Worm (Caenorhabditis elegans) whole organism, late embryonic: ENCODE measurements around the gene srz-37.

Experiments
- C38D4.7 ChIP-seq: fragments of 200-800 bp; sonication (Bioruptor generic); optimal IDR thresholded peaks from 2 replicates; lab custom pipeline; 2018; ENCODE audit warnings: mild to moderate bottlenecking, missing genetic modification characterization, moderate library complexity, missing compliant biosample characterization
- F13H6.1 ChIP-seq: sonication (generic microtip); optimal IDR thresholded peaks from 2 replicates; lab custom pipeline; 2016; ENCODE audit warnings: missing genetic modification characterization, missing compliant biosample characterization
- K09A11.1 ChIP-seq: sonication (generic microtip); optimal IDR thresholded peaks from 2 replicates; lab custom pipeline; 2017; ENCODE audit warnings: antibody characterized with exemption, mild to moderate bottlenecking, missing genetic modification characterization, missing compliant biosample characterization; ENCODE audit not compliant: insufficient read depth
- T23F11.4 ChIP-seq: fragments of 200-800 bp; sonication (Bioruptor generic); optimal IDR thresholded peaks from 2 replicates; lab custom pipeline; 2018; ENCODE audit warnings: mild to moderate bottlenecking, missing genetic modification characterization, missing compliant biosample characterization
- ama-1 ChIP-seq: fragments of 150-350 bp; optimal IDR thresholded peaks from 2 replicates; lab custom pipeline; 2014
- ceh-2 ChIP-seq: sonication (generic microtip); optimal IDR thresholded peaks from 2 replicates; lab custom pipeline; 2016; ENCODE audit warnings: missing genotype, missing genetic modification characterization, missing compliant biosample characterization
- ceh-24 ChIP-seq: sonication (generic microtip); optimal IDR thresholded peaks from 2 replicates; lab custom pipeline; 2016; ENCODE audit warnings: mild to moderate bottlenecking, missing genetic modification characterization, missing compliant biosample characterization
- ceh-30 ChIP-seq: fragments of 150-350 bp; optimal IDR thresholded peaks from 2 replicates; lab custom pipeline; 2014; ENCODE audit warnings: missing biosample characterization, missing genetic modification characterization
- ceh-31 ChIP-seq: sonication (generic microtip); optimal IDR thresholded peaks from 2 replicates; lab custom pipeline; 2016; ENCODE audit warnings: missing genetic modification characterization, missing compliant biosample characterization
- ceh-34 ChIP-seq: sonication (generic microtip); optimal IDR thresholded peaks from 2 replicates; lab custom pipeline; 2016; ENCODE audit warnings: mild to moderate bottlenecking, missing genetic modification characterization, missing compliant biosample characterization
- ceh-48 ChIP-seq: sonication (generic microtip); optimal IDR thresholded peaks from 2 replicates; lab custom pipeline; 2016; ENCODE audit warnings: missing genetic modification characterization, inconsistent platforms, missing compliant biosample characterization
- ceh-6 ChIP-seq: fragments of 200-800 bp; sonication (Bioruptor generic); optimal IDR thresholded peaks from 2 replicates; lab custom pipeline; 2018; ENCODE audit warnings: mild to moderate bottlenecking, missing genetic modification characterization, missing compliant biosample characterization
- ceh-9 ChIP-seq: sonication (generic microtip); optimal IDR thresholded peaks from 2 replicates; lab custom pipeline; 2016; ENCODE audit warnings: mild to moderate bottlenecking, missing genetic modification characterization, inconsistent platforms, missing compliant biosample characterization
- che-1 ChIP-seq: sonication (generic microtip); optimal IDR thresholded peaks from 2 replicates; lab custom pipeline; 2016; ENCODE audit warnings: mild to moderate bottlenecking, missing genetic modification characterization, missing compliant biosample characterization
- dmd-4 ChIP-seq: sonication (generic microtip); optimal IDR thresholded peaks from 2 replicates; lab custom pipeline; 2016; ENCODE audit warnings: borderline replicate concordance, missing genetic modification characterization, missing compliant biosample characterization
- dve-1 ChIP-seq: sonication (generic microtip); optimal IDR thresholded peaks from 2 replicates; lab custom pipeline; 2017; ENCODE audit warnings: antibody characterized with exemption, mild to moderate bottlenecking, missing genetic modification characterization, missing compliant biosample characterization
- ets-4 ChIP-seq: sonication (generic microtip); optimal IDR thresholded peaks from 2 replicates; lab custom pipeline; 2016; ENCODE audit warnings: missing genetic modification characterization, missing compliant biosample characterization
- fkh-6 ChIP-seq: sonication (generic microtip); optimal IDR thresholded peaks from 2 replicates; lab custom pipeline; 2016; ENCODE audit warnings: missing genetic modification characterization, missing compliant biosample characterization
- gmeb-2 ChIP-seq: sonication (generic microtip); optimal IDR thresholded peaks from 2 replicates; lab custom pipeline; 2016; ENCODE audit warnings: missing genetic modification characterization, inconsistent platforms, missing compliant biosample characterization
- hlh-15 ChIP-seq: sonication (generic microtip); optimal IDR thresholded peaks from 2 replicates; lab custom pipeline; 2016; ENCODE audit warnings: missing genetic modification characterization, missing compliant biosample characterization
- hlh-6 ChIP-seq: sonication (generic microtip); optimal IDR thresholded peaks from 2 replicates; lab custom pipeline; 2016; ENCODE audit warnings: missing genotype, missing genetic modification characterization, missing compliant biosample characterization
- mec-3 ChIP-seq: sonication (generic microtip); optimal IDR thresholded peaks from 2 replicates; lab custom pipeline; 2016; ENCODE audit warnings: borderline replicate concordance, missing genetic modification characterization, missing compliant biosample characterization
- nfya-1 ChIP-seq: sonication (generic microtip); optimal IDR thresholded peaks from 2 replicates; lab custom pipeline; 2017; ENCODE audit warnings: missing genetic modification characterization, mild to moderate bottlenecking, missing compliant biosample characterization, antibody characterized with exemption, moderate library complexity
- nhr-11 ChIP-seq: fragments of 150-350 bp; optimal IDR thresholded peaks from 2 replicates; lab custom pipeline; 2014; ENCODE audit warnings: missing biosample characterization, missing genetic modification characterization
- pag-3 ChIP-seq: sonication (generic microtip); optimal IDR thresholded peaks from 2 replicates; lab custom pipeline; 2016; ENCODE audit warnings: missing compliant biosample characterization, missing genetic modification characterization, borderline replicate concordance
- pat-9 ChIP-seq: fragments of 200-800 bp; sonication (Bioruptor generic); optimal IDR thresholded peaks from 2 replicates; lab custom pipeline; 2018; ENCODE audit warnings: mild to moderate bottlenecking, missing genetic modification characterization, moderate library complexity, missing compliant biosample characterization
- pha-4 ChIP-seq: fragments of 150-350 bp; optimal IDR thresholded peaks from 2 replicates; lab custom pipeline; 2018; ENCODE audit warnings: missing biosample characterization, missing genetic modification reagents, missing genetic modification characterization
- sox-4 ChIP-seq: sonication (generic microtip); optimal IDR thresholded peaks from 2 replicates; lab custom pipeline; 2017; ENCODE audit warnings: mild to moderate bottlenecking, missing genetic modification characterization, inconsistent platforms, missing compliant biosample characterization
- syd-9 ChIP-seq: sonication (generic microtip); optimal IDR thresholded peaks from 2 replicates; lab custom pipeline; 2016; ENCODE audit warnings: mild to moderate bottlenecking, missing genetic modification characterization, moderate library complexity, missing compliant biosample characterization
- tbx-2 ChIP-seq: sonication (generic microtip); optimal IDR thresholded peaks from 2 replicates; lab custom pipeline; 2016; ENCODE audit warnings: missing genetic modification characterization, missing compliant biosample characterization
- unc-42 ChIP-seq: sonication (generic microtip); optimal IDR thresholded peaks from 2 replicates; lab custom pipeline; 2016; ENCODE audit warnings: missing genotype, missing genetic modification characterization, missing compliant biosample characterization
- zip-5 ChIP-seq: sonication (generic microtip); optimal IDR thresholded peaks from 2 replicates; lab custom pipeline; 2016; ENCODE audit warnings: missing genetic modification characterization, missing compliant biosample characterization

Gene srz-37

DNA sequence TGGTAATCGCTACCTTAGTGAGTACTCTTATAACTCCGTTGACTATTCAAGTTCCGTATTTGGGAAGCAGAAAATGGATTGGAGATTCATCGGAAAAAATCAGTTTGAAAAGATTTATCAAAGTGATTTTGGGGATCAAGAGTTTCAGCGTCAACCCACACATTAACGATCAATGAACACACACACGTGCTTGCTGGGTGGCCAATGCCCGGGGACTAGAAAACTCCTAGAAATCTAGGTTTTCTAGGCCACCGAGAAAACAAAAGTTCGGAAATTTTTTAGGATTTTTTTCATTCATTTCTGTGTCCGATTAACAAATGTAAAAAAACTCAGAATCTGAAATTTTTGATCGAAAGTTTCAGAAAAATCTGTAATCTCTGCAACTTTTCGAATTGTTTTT, 24.3 kb upstream of the srz-37 start:
- TF ChIP-seq ceh-34: no peak
- peak; percentile 40 for TF ChIP-seq ama-1 (lab: Kevin White, UChicago)
- TF ChIP-seq C38D4.7 (GFP tag; lab: Kevin White, UChicago): no peak
- no peak for TF ChIP-seq ceh-6 (GFP tag; lab: Kevin White, UChicago)

DNA sequence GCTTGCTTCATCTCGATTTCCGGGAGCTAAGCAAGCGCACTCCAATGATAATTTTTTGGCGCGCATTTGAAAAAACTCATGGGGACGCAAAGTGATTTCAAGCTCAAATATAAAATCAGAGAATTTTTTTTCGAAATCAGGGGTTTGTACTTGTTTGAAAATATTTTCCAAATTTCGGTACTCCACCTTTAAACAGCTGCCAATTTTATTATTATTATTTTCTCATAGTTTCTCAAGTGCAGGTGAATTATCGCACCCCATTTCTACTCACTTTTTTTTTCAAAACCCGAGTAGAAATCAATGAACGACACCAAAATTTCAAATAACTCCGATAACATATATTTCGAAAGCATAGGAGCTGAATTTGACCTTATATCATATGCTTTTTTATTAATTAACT, 22.5 kb upstream of the srz-37 start, which contains the start of gene srz-83:
TSS of gene srz-83 (plus strand) at position 301 of the 400 bp plus-strand sequence.
- no peak for TF ChIP-seq syd-9
- no peak for TF ChIP-seq ceh-48 (tag; lab: Kevin White, UChicago)
- no peak for TF ChIP-seq ceh-31 (tag; lab: Kevin White, UChicago)
- no peak for TF ChIP-seq che-1 (tag; lab: Kevin White, UChicago)
- no peak for TF ChIP-seq ceh-24
- TF ChIP-seq, all 69 proteins: peak for 0

DNA sequence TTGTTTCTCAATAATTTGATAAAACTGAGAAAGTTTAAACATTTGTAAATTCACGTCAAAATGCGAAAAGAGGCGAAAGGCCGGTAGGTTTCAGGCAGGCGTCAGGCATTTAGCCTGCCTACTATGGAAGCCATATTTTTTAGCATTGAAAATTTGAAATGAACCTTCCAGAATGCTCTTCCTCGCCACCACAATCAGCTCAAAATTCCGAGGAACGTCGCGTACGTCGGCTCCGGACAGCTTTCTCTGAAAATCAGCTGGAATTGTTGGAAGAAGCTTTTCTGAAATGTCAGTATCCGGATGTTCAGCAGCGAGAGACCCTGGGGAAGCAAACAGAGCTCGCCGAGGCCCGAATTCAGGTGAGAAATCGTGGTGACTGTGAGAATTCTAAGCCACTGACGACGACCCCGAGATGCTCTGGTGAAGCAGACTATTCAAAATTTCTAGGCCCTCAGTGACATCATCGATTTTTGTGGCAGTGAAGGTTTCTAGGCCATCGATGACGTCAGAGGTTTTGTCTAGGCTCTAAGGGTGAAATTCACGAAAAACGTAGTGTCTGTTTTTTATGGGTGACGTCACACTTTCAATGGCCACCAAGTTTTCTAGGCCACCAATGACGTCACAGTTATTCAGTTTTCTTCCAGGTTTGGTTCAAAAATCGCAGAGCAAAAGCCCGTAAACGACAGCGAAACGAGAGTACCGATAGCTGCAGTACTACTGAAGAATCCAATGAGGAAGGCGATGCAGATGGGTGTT, 20.5 kb upstream of the srz-37 start:
- TF ChIP-seq zip-5 (tag; lab: Kevin White, UChicago): no peak
- no peak for TF ChIP-seq hlh-15 (tag; lab: Kevin White, UChicago)
- TF ChIP-seq dve-1 (tag; lab: Kevin White, UChicago): no peak
- TF ChIP-seq pat-9: no peak
- TF ChIP-seq unc-42 (tag; lab: Kevin White, UChicago): no peak
- no peak for TF ChIP-seq che-1 (tag; lab: Kevin White, UChicago)
- no peak for TF ChIP-seq ets-4 (tag; lab: Kevin White, UChicago)
- TF ChIP-seq ceh-30 (tag; lab: Kevin White, UChicago): no peak
- no peak for TF ChIP-seq dmd-4 (tag; lab: Kevin White, UChicago)
- TF ChIP-seq gmeb-2: no peak
- TF ChIP-seq nhr-11: no peak
- no peak for TF ChIP-seq pha-4 (tag; lab: Kevin White, UChicago)
- no peak for TF ChIP-seq ceh-9
- no peak for TF ChIP-seq C38D4.7 (GFP tag; lab: Kevin White, UChicago)
- TF ChIP-seq ceh-48 (tag; lab: Kevin White, UChicago): no peak
- no peak for TF ChIP-seq ceh-34
- TF ChIP-seq tbx-2 (tag; lab: Kevin White, UChicago): no peak
- no peak for TF ChIP-seq hlh-6 (tag; lab: Kevin White, UChicago)

DNA sequence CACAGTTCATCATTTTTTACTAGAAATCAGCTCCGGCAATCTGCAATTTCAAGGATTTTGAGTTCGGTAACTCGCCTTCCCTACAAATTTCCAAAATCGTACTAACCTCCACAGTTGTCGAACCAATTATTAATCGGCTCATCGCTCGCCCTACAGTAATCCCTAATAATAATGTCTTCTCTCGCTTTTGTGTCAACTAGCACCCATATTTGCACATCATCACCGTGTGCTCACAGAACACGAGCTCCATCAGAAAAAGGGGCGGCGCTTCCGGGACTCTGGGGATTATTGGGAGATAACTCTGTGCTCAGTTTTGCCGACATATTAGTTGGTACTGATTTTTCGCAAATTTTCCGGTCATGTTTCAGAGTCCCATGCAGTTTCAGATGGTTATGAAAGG, 16.2 kb upstream of the srz-37 start, which contains the start of gene ceh-53:
TSS of gene ceh-53 (plus strand) at position 301 of the 400 bp plus-strand sequence.
- TF ChIP-seq F13H6.1 (tag; lab: Kevin White, UChicago): no peak
- TF ChIP-seq nfya-1 (tag; lab: Kevin White, UChicago): no peak
- TF ChIP-seq fkh-6 (tag; lab: Kevin White, UChicago): no peak
- TF ChIP-seq hlh-15 (tag; lab: Kevin White, UChicago): no peak
- no peak for TF ChIP-seq pha-4 (tag; lab: Kevin White, UChicago)
- TF ChIP-seq K09A11.1 (tag; lab: Kevin White, UChicago): no peak

DNA sequence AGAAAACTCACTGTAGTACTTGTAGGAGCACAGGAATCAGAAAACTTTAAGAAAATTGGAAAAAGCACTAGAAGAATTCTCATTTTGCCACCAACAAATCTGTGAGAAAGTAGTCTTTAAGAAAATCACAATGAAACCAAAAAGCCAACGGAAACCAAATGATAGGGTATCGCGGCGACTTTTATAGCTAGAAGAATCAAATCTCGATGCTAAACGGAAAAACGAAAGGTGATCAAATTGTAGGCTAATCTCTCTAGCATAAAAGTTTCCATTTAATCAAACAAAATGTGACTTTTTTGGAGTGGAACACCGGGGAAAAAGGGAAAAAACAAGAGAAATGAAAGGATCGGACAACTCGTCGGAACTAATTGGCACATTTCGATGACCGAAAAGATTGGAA, 14.7 kb upstream of the srz-37 start, which contains the start of gene C09G12.17:
TSS of gene C09G12.17 (minus strand) at position 101 of the 400 bp plus-strand sequence.
- no peak for TF ChIP-seq pag-3 (tag; lab: Kevin White, UChicago)
- no peak for TF ChIP-seq T23F11.4 (GFP tag; lab: Kevin White, UChicago)
- TF ChIP-seq C38D4.7 (GFP tag; lab: Kevin White, UChicago): no peak
- no peak for TF ChIP-seq K09A11.1 (tag; lab: Kevin White, UChicago)
- TF ChIP-seq ceh-2 (tag; lab: Kevin White, UChicago): no peak
- no peak for TF ChIP-seq unc-42 (tag; lab: Kevin White, UChicago)
- no peak for TF ChIP-seq hlh-15 (tag; lab: Kevin White, UChicago)
- TF ChIP-seq ceh-9: no peak
- TF ChIP-seq sox-4 (tag; lab: Kevin White, UChicago): no peak
- no peak for TF ChIP-seq mec-3
- no peak for TF ChIP-seq dmd-4 (tag; lab: Kevin White, UChicago)
